Fruit fly (Drosophila melanogaster): ENCODE data around the gene CG12111.

CG12111 gene

dm6 chrX:8573744-8574484 lies 3.2 kb upstream of the CG12111 start, which contains the start of gene CG12065 (continued):
- peak; percentile 65 for TF ChIP-seq exex (tag; optimal IDR thresholded peaks at IDR 0.05)
- TF ChIP-seq ro (GFP tag; IDR thresholded peaks at IDR 0.05), result no peak
- TF ChIP-seq Abd-B (GFP tag; optimal IDR thresholded peaks at IDR 0.05), result peak; percentile 32
- TF ChIP-seq CG1832 (GFP tag; optimal IDR thresholded peaks at IDR 0.05), result no peak
- no peak for TF ChIP-seq CG31388 (GFP tag; optimal IDR thresholded peaks at IDR 0.05)
- peak; percentile 38 for TF ChIP-seq Oli (tag; optimal IDR thresholded peaks at IDR 0.05)
- TF ChIP-seq pfk (GFP tag; optimal IDR thresholded peaks at IDR 0.05), result peak; percentile 41
- peak in 1 of 2 experiments; percentile 46 for TF ChIP-seq Hr51 (GFP tag; optimal IDR thresholded peaks at IDR 0.05)
- no peak for TF ChIP-seq zfh1 (GFP tag; IDR thresholded peaks at IDR 0.05)
- peak; percentile 39 for TF ChIP-seq CG1233 (GFP tag; optimal IDR thresholded peaks at IDR 0.05)
- TF ChIP-seq Spps (tag; optimal IDR thresholded peaks at IDR 0.05), result peak; percentile 50
- TF ChIP-seq jing (GFP tag; optimal IDR thresholded peaks at IDR 0.05), result no peak
- TF ChIP-seq fd3F (GFP tag; optimal IDR thresholded peaks at IDR 0.05), result peak; percentile 73
- no peak for TF ChIP-seq fru (optimal IDR thresholded peaks at IDR 0.05)
- TF ChIP-seq CG8478 (optimal IDR thresholded peaks at IDR 0.05), result no peak
- peak; percentile 56 for TF ChIP-seq sug (tag; optimal IDR thresholded peaks at IDR 0.05)
- TF ChIP-seq Vsx1 (GFP tag; optimal IDR thresholded peaks at IDR 0.05), result peak; percentile 32
- TF ChIP-seq CG11456 (GFP tag; IDR thresholded peaks at IDR 0.05), result no peak
- TF ChIP-seq Fer2 (tag; optimal IDR thresholded peaks at IDR 0.05), result peak; percentile 37
- TF ChIP-seq sim (GFP tag; IDR thresholded peaks at IDR 0.05), result no peak
- peak; percentile 42 for TF ChIP-seq CG12104 (GFP tag; optimal IDR thresholded peaks at IDR 0.05)
- no peak for TF ChIP-seq Bteb2 (GFP tag; optimal IDR thresholded peaks at IDR 0.05)
- TF ChIP-seq prd (optimal IDR thresholded peaks at IDR 0.05), result no peak
- TF ChIP-seq prd (GFP tag; IDR thresholded peaks at IDR 0.05), result 0 out of 3 replicates have a peak, but pooled peaks have one; percentile 17
- TF ChIP-seq hkb (optimal IDR thresholded peaks at IDR 0.05), result no peak
- TF ChIP-seq hkb (GFP tag; IDR thresholded peaks at IDR 0.05), result peak; percentile 36; the same call in 1 of the 2 replicates
- TF ChIP-seq HmgD (GFP tag; optimal IDR thresholded peaks at IDR 0.05), result no peak
- no peak for TF ChIP-seq ash1 (GFP tag; optimal IDR thresholded peaks at IDR 0.05)
- peak; percentile 13 for TF ChIP-seq CG30403 (GFP tag; optimal IDR thresholded peaks at IDR 0.05)
- peak; percentile 88 for TF ChIP-seq HmgZ (tag; optimal IDR thresholded peaks at IDR 0.05)
- TF ChIP-seq wor (GFP tag; IDR thresholded peaks at IDR 0.05), result no peak
- peak; percentile 60 for TF ChIP-seq CG3847 (GFP tag; IDR thresholded peaks at IDR 0.05)
- TF ChIP-seq CG18619 (GFP tag; optimal IDR thresholded peaks at IDR 0.05), result no peak
- TF ChIP-seq hbn (GFP tag; IDR thresholded peaks at IDR 0.05; ENCODE audit: partially characterized antibody), result no peak
- no peak for TF ChIP-seq nerfin-2 (GFP tag; IDR thresholded peaks at IDR 0.05; ENCODE audit: partially characterized antibody)
- no peak for TF ChIP-seq Taf1 (GFP tag; IDR thresholded peaks at IDR 0.05)
- TF ChIP-seq gem (tag; optimal IDR thresholded peaks at IDR 0.05), result peak; percentile 62
- TF ChIP-seq CG18599 (GFP tag; optimal IDR thresholded peaks at IDR 0.05), result peak; percentile 59
- peak; percentile 31 for TF ChIP-seq D19A (tag; optimal IDR thresholded peaks at IDR 0.05)
- no peak for TF ChIP-seq CG10565 (GFP tag; optimal IDR thresholded peaks at IDR 0.05)
- peak; percentile 86 for TF ChIP-seq CTCF (GFP tag; optimal IDR thresholded peaks at IDR 0.05)
- no peak for TF ChIP-seq ewg (GFP tag; optimal IDR thresholded peaks at IDR 0.05)
- peak; percentile 37 for TF ChIP-seq CG6683 (GFP tag; optimal IDR thresholded peaks at IDR 0.05)
- TF ChIP-seq ase (GFP tag; IDR thresholded peaks at IDR 0.05), result no peak
- TF ChIP-seq CG10462 (GFP tag; optimal IDR thresholded peaks at IDR 0.05), result no peak
- TF ChIP-seq Xrp1 (GFP tag; IDR thresholded peaks at IDR 0.05), result 0 out of 2 replicates have a peak, but pooled peaks have one; percentile 6
- TF ChIP-seq CG10267 (tag; optimal IDR thresholded peaks at IDR 0.05), result peak; percentile 38
- no peak for TF ChIP-seq Elba2 (GFP tag; optimal IDR thresholded peaks at IDR 0.05)
- TF ChIP-seq ac (GFP tag; optimal IDR thresholded peaks at IDR 0.05), result no peak
- no peak for TF ChIP-seq CG7963 (GFP tag; IDR thresholded peaks at IDR 0.05; ENCODE audit: partially characterized antibody)
- peak; percentile 94 for TF ChIP-seq pzg (GFP tag; optimal IDR thresholded peaks at IDR 0.05)

Data from whole organism, embryonic.